Worm (Caenorhabditis elegans) whole organism, L2 larva: Measurements from ENCODE around the gene atx-2.

Experiments
- aly-2 ChIP-seq: fragments of 150-350 bp; optimal IDR thresholded peaks from 2 replicates; lab custom pipeline; 2014; ENCODE audit warnings: missing biosample characterization, missing genetic modification characterization
- ceh-82 ChIP-seq: fragments of 150-350 bp; optimal IDR thresholded peaks from 2 replicates; lab custom pipeline; 2014; ENCODE audit warnings: missing biosample characterization, missing genetic modification characterization
- lin-39 ChIP-seq: fragments of 150-350 bp; optimal IDR thresholded peaks from 2 replicates; lab custom pipeline; 2014; ENCODE audit warnings: missing biosample characterization, missing genetic modification reagents, missing genetic modification characterization
- snpc-4 ChIP-seq: fragments of 150-350 bp; optimal IDR thresholded peaks from 2 replicates; lab custom pipeline; 2014; ENCODE audit warnings: missing biosample characterization, missing genetic modification characterization
- unc-39 ChIP-seq: fragments of 150-350 bp; optimal IDR thresholded peaks from 2 replicates; lab custom pipeline; 2014; ENCODE audit warnings: missing biosample characterization, missing genetic modification characterization

DNA sequence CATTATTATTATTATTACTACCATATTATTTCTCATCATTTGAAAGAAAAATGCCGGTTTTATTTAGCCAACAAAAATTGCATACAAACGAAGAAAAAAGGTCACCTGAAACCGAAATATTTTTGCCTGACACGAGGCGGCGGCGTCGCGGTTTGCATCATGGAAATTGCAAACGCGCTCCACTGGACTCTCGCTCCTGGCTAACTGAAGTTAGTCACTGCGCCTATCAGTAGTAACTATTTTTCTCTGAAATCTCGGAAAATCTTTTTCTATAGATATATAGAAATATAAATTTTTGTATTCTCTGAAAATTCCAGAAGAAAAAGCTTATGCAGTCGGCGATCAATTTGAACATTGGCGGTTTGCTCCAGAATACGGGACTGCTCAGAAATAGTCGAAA, 45.4 kb upstream of the atx-2 start, which contains the start of gene ymel-1:
- TF ChIP-seq snpc-4 (no peak), lin-39 (tag; lab: Kevin White, UChicago) (no peak), ceh-82 (tag; lab: Kevin White, UChicago) (no peak), aly-2 (tag; lab: Kevin White, UChicago) (no peak), unc-39 (tag; lab: Kevin White, UChicago) (no peak)
